Worm (Caenorhabditis elegans) whole organism, L4/young adult: ENCODE results near the gene C08G9.1.
A peak's percentile ranks its signal among the peaks of the same experiment; 100 is the strongest.

Experiments
- W03F9.2 ChIP-seq: fragments of 150-350 bp; optimal IDR thresholded peaks from 2 replicates; lab custom pipeline; 2014; ENCODE audit warnings: missing biosample characterization, missing genetic modification characterization
- dao-5 ChIP-seq: sonication (generic microtip); optimal IDR thresholded peaks from 2 replicates; lab custom pipeline; 2016; ENCODE audit warnings: missing genotype, missing genetic modification characterization, moderate library complexity, missing compliant biosample characterization
- him-1 ChIP-seq: sonication (generic microtip); optimal IDR thresholded peaks from 2 replicates; lab custom pipeline; 2016; ENCODE audit warnings: missing genotype, missing genetic modification reagents, missing genetic modification characterization, missing compliant biosample characterization

DNA sequence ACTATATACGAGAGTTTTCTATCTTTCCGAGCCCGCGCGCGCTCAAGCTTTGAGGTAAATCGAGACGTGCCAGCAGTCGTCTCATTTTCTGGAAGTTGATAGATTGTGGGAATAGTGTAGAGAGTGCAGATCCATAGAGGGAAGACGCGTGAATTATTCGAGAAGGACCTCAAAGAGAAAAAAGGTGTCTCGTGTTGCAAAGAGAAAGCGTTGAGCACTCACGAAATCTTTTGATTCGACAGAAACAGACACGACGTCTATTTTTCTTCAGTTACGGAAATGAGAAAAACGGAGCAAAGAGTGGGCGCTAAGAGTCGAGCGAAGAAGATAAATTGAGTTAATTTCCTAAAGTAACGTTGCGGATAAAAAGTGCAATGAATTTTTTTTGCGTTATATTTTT lies 34.7 kb upstream of the C08G9.1 start:
- TF ChIP-seq him-1 (tag; lab: Kevin White, UChicago) (peak; percentile 66), dao-5 (no peak), W03F9.2 (no peak)
